Fruit fly (Drosophila melanogaster) S2 (cell line): Measurements from ENCODE around the gene Sfp93F.

ENCODE experiments used
- CG8478 ChIP-seq: fragments of >200 bp; optimal IDR thresholded peaks from 2 replicates; lab custom pipeline; 2018
- CTCF ChIP-seq, 2 experiments: fragments of >200 bp; optimal IDR thresholded peaks; 2 replicates each; lab custom pipeline; 2018

dm6 chr3R:21769218-21769617 is 33.1 kb upstream of the Sfp93F start, which contains the start of gene Burs:
- no peak for TF ChIP-seq CTCF (optimal IDR thresholded peaks at IDR 0.05; lab: Kevin White, UChicago)
- TF ChIP-seq CG8478 (lab: Kevin White, UChicago) = no peak
